Worm (Caenorhabditis elegans) whole organism, young adult: Measurements from ENCODE around the gene col-146.

Source experiments
- B0261.1 ChIP-seq: sonication (generic microtip); optimal IDR thresholded peaks from 2 replicates; lab custom pipeline; 2016; ENCODE audit warnings: mild to moderate bottlenecking, missing genetic modification characterization, moderate library complexity, missing compliant biosample characterization
- B0336.3 ChIP-seq: fragments of 200-800 bp; sonication (Bioruptor generic); IDR thresholded peaks from 2 replicates; pipeline ENCODE4 v1.3.6; 2022; ENCODE audit warnings: missing genetic modification characterization, missing compliant biosample characterization
- D2030.7 ChIP-seq: fragments of 200-800 bp; sonication (Bioruptor generic); IDR thresholded peaks from 2 replicates; pipeline ENCODE4 v1.3.6; 2022; ENCODE audit warnings: missing genetic modification reagents, missing genetic modification characterization, missing compliant biosample characterization
- F37B4.10 ChIP-seq: fragments of 200-800 bp; sonication (Bioruptor generic); IDR thresholded peaks from 2 replicates; pipeline ENCODE4 v1.3.6; 2022; ENCODE audit warnings: missing genetic modification characterization, missing compliant biosample characterization
- F57A8.1 ChIP-seq: fragments of 200-800 bp; sonication (Bioruptor generic); optimal IDR thresholded peaks from 2 replicates; lab custom pipeline; 2018; ENCODE audit warnings: mild to moderate bottlenecking, missing genetic modification characterization, moderate library complexity, missing compliant biosample characterization
- T07F8.4 ChIP-seq: sonication (generic microtip); optimal IDR thresholded peaks from 2 replicates; lab custom pipeline; 2016; ENCODE audit warnings: mild to moderate bottlenecking, missing genetic modification characterization, moderate library complexity, missing compliant biosample characterization
- T26A5.8 ChIP-seq: sonication (generic microtip); optimal IDR thresholded peaks from 2 replicates; lab custom pipeline; 2016; ENCODE audit warnings: missing genetic modification characterization, missing compliant biosample characterization
- Y95B8A.8 ChIP-seq: fragments of 200-800 bp; sonication (Bioruptor generic); IDR thresholded peaks from 2 replicates; pipeline ENCODE4 v1.3.6; 2022; ENCODE audit warnings: missing genetic modification reagents, missing genetic modification characterization, missing compliant biosample characterization
- ama-1 ChIP-seq, 3 experiments: fragments of 150-350 bp in 1 of 3; sonication (generic microtip) in 2 of 3; optimal IDR thresholded peaks; 2 replicates each; lab custom pipeline; 2014 to 2018; ENCODE audit warnings: missing biosample characterization in 2 of 3, missing genetic modification characterization in 2 of 3, missing genetic modification reagents in 2 of 3
- attf-5 ChIP-seq: fragments of 200-800 bp; sonication (Bioruptor generic); optimal IDR thresholded peaks from 2 replicates; lab custom pipeline; 2018; ENCODE audit warnings: mild to moderate bottlenecking, missing genetic modification characterization, missing compliant biosample characterization
- cebp-2 ChIP-seq: fragments of 200-800 bp; sonication (Bioruptor generic); IDR thresholded peaks from 2 replicates; pipeline ENCODE4 v1.3.6; 2022; ENCODE audit warnings: missing genetic modification characterization, missing compliant biosample characterization
- ceh-100 ChIP-seq: fragments of 200-800 bp; sonication (Bioruptor generic); IDR thresholded peaks from 2 replicates; pipeline ENCODE4 v1.3.6; 2022; ENCODE audit warnings: missing genetic modification reagents, missing genetic modification characterization, missing compliant biosample characterization
- dpff-1 ChIP-seq: sonication (generic microtip); optimal IDR thresholded peaks from 2 replicates; lab custom pipeline; 2017; ENCODE audit warnings: mild to moderate bottlenecking, missing genetic modification characterization, missing compliant biosample characterization
- egrh-3 ChIP-seq: fragments of 200-800 bp; sonication (Bioruptor generic); IDR thresholded peaks from 2 replicates; pipeline ENCODE4 v1.3.6; 2022; ENCODE audit warnings: missing genetic modification reagents, missing genetic modification characterization, missing compliant biosample characterization
- ekl-4 ChIP-seq: fragments of 200-800 bp; sonication (Bioruptor generic); IDR thresholded peaks from 2 replicates; pipeline ENCODE4 v1.3.6; 2022; ENCODE audit warnings: missing genetic modification reagents, missing genetic modification characterization, missing compliant biosample characterization
- hmg-20 ChIP-seq: fragments of 200-800 bp; sonication (Bioruptor generic); IDR thresholded peaks from 2 replicates; pipeline ENCODE4 v1.3.6; 2022; ENCODE audit warnings: missing genetic modification reagents, missing genetic modification characterization, missing compliant biosample characterization
- hrde-1 ChIP-seq: sonication (generic microtip); optimal IDR thresholded peaks from 2 replicates; lab custom pipeline; 2016; ENCODE audit warnings: missing genetic modification characterization, mild to moderate bottlenecking, missing compliant biosample characterization, moderate library complexity, missing genotype, missing genetic modification reagents, borderline replicate concordance
- hsf-1 ChIP-seq: fragments of 200-800 bp; sonication (Bioruptor generic); IDR thresholded peaks from 2 replicates; pipeline ENCODE4 v1.3.6; 2022; ENCODE audit warnings: missing genetic modification reagents, missing genetic modification characterization, missing compliant biosample characterization
- lag-1 ChIP-seq: fragments of 200-800 bp; sonication (Bioruptor generic); IDR thresholded peaks from 2 replicates; pipeline ENCODE4 v1.3.6; 2022; ENCODE audit warnings: missing genetic modification reagents, missing genetic modification characterization, missing compliant biosample characterization
- lin-35 ChIP-seq, 3 experiments: fragments of 150-350 bp in 2 of 3; sonication (generic microtip) in 1 of 3; optimal IDR thresholded peaks; 2 replicates each; lab custom pipeline; 2014 to 2018; ENCODE audit warnings: missing biosample characterization in 3 of 3, missing genetic modification characterization in 3 of 3, missing genetic modification reagents in 3 of 3
- lir-1 ChIP-seq: fragments of 200-800 bp; sonication (Bioruptor generic); conservative IDR thresholded peaks from 2 replicates; pipeline ENCODE4 v1.3.6; 2022; ENCODE audit warnings: missing genetic modification reagents, missing genetic modification characterization, missing compliant biosample characterization
- lsl-1 ChIP-seq: fragments of 200-800 bp; sonication (Bioruptor generic); optimal IDR thresholded peaks from 2 replicates; lab custom pipeline; 2018; ENCODE audit warnings: mild to moderate bottlenecking, missing genetic modification characterization, moderate library complexity, missing compliant biosample characterization
- lsy-27 ChIP-seq: sonication (generic microtip); optimal IDR thresholded peaks from 2 replicates; lab custom pipeline; 2017; ENCODE audit warnings: missing genetic modification characterization, mild to moderate bottlenecking, missing compliant biosample characterization, antibody characterized with exemption, missing genotype, borderline replicate concordance; ENCODE audit not compliant: insufficient read depth
- mcd-1 ChIP-seq: fragments of 200-800 bp; sonication (Bioruptor generic); IDR thresholded peaks from 2 replicates; pipeline ENCODE4 v1.3.6; 2022; ENCODE audit warnings: missing genetic modification reagents, missing genetic modification characterization, missing compliant biosample characterization
- nfya-2 ChIP-seq: fragments of 200-800 bp; sonication (Bioruptor generic); IDR thresholded peaks from 2 replicates; pipeline ENCODE4 v1.3.6; 2022; ENCODE audit warnings: missing genetic modification reagents, missing genetic modification characterization, missing compliant biosample characterization
- nhr-27 ChIP-seq: fragments of 200-800 bp; sonication (Bioruptor generic); optimal IDR thresholded peaks from 2 replicates; lab custom pipeline; 2018; ENCODE audit warnings: mild to moderate bottlenecking, missing genetic modification characterization, moderate library complexity, missing compliant biosample characterization
- nhr-80 ChIP-seq: sonication (generic microtip); optimal IDR thresholded peaks from 2 replicates; lab custom pipeline; 2016; ENCODE audit warnings: missing genetic modification characterization, missing compliant biosample characterization
- pha-4 ChIP-seq: fragments of 150-350 bp; sonication (generic microtip); optimal IDR thresholded peaks from 2 replicates; lab custom pipeline; 2014; ENCODE audit warnings: missing biosample characterization, missing genetic modification reagents, missing genetic modification characterization
- rec-8 ChIP-seq, 2 experiments: sonication (generic microtip); optimal IDR thresholded peaks; 2 replicates each; lab custom pipeline; 2016; ENCODE audit warnings: mild to moderate bottlenecking in 2 of 2, missing genetic modification characterization in 2 of 2, missing genetic modification reagents in 2 of 2, missing genotype in 2 of 2, missing biosample characterization in 1 of 2, missing compliant biosample characterization in 1 of 2, moderate library complexity in 1 of 2
- rpc-1 ChIP-seq, 2 experiments: fragments of 150-350 bp in 1 of 2; sonication (generic microtip) in 1 of 2; optimal IDR thresholded peaks; 2 replicates each; lab custom pipeline; 2014 to 2018; ENCODE audit warnings: missing biosample characterization in 1 of 2, missing genetic modification characterization in 1 of 2, missing genetic modification reagents in 1 of 2, missing genotype in 1 of 2
- snpc-1.3 ChIP-seq: sonication (generic microtip); optimal IDR thresholded peaks from 2 replicates; lab custom pipeline; 2017; ENCODE audit warnings: missing genetic modification characterization, mild to moderate bottlenecking, missing compliant biosample characterization, antibody characterized with exemption, moderate library complexity, missing genotype, missing genetic modification reagents; ENCODE audit not compliant: insufficient read depth
- snpc-4 ChIP-seq, 5 experiments: fragments of 150-350 bp in 1 of 5; sonication (generic microtip) in 4 of 5; optimal IDR thresholded peaks; 2 replicates each; lab custom pipeline; 2014 to 2018; ENCODE audit warnings: missing genetic modification characterization in 5 of 5, missing biosample characterization in 3 of 5, antibody characterized with exemption in 2 of 5, mild to moderate bottlenecking in 2 of 5, missing compliant biosample characterization in 2 of 5, missing genotype in 2 of 5, moderate library complexity in 2 of 5, missing genetic modification reagents in 1 of 5
- tbx-9 ChIP-seq: sonication (generic microtip); optimal IDR thresholded peaks from 2 replicates; lab custom pipeline; 2016; ENCODE audit warnings: borderline replicate concordance, missing genetic modification characterization, inconsistent platforms, missing compliant biosample characterization
- unc-62 ChIP-seq: fragments of 150-350 bp; optimal IDR thresholded peaks from 2 replicates; lab custom pipeline; 2014; ENCODE audit warnings: missing biosample characterization, missing genetic modification reagents, missing genetic modification characterization
- zfh-2 ChIP-seq: fragments of 200-800 bp; sonication (Bioruptor generic); conservative IDR thresholded peaks from 2 replicates; pipeline ENCODE4 v1.3.6; 2022; ENCODE audit warnings: missing genetic modification reagents, missing genetic modification characterization, missing compliant biosample characterization
- ztf-18 ChIP-seq: sonication (generic microtip); optimal IDR thresholded peaks from 2 replicates; lab custom pipeline; 2016; ENCODE audit warnings: missing genotype, mild to moderate bottlenecking, missing genetic modification characterization, missing compliant biosample characterization
- ztf-25 ChIP-seq: fragments of 200-800 bp; sonication (Bioruptor generic); IDR thresholded peaks from 2 replicates; pipeline ENCODE4 v1.3.6; 2022; ENCODE audit warnings: missing genetic modification reagents, missing genetic modification characterization, missing compliant biosample characterization
- ztf-26 ChIP-seq: sonication (generic microtip); optimal IDR thresholded peaks from 2 replicates; lab custom pipeline; 2017; ENCODE audit warnings: missing genetic modification characterization, missing compliant biosample characterization
- ztf-3 ChIP-seq: fragments of 200-800 bp; sonication (Bioruptor generic); optimal IDR thresholded peaks from 2 replicates; lab custom pipeline; 2018; ENCODE audit warnings: mild to moderate bottlenecking, missing genetic modification characterization, missing compliant biosample characterization

Gene col-146

DNA sequence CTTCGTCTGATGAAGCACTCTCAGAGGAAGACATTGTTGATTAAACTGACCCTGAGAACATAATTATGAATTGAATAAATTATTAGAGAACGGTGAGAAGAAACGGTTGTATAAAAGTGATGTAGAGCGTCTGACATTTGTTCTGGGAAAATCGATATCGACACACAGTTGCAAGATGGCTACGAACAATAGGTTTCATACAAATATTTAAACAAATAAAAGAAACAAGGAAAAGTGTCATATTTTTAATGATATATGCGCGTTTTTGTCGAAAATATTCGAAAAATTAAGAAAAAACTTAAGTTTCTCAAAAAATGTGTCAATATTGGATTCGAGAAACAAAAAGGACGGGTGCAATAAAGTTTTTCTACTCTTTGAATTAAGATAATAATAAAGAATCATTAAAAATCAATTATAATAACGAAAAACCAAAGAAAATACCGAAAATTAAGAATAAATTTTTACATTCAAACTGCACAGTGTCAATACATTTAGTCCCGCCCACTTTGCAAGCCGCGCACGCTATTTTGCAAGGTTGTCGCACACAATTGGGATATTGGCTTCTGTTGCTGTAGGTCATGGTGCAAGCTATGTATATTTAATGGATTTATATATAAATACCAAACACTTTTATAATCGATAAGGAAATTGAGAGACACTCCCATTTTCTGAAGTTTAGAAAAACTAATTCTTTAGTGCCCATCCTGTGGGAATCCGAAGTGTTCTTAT is 47.0 kb upstream of the col-146 start, which contains the start of gene rtfo-1 (continued):
- TF ChIP-seq cebp-2 (GFP tag; lab: Robert Waterston, UW) (no peak), T07F8.4 (no peak), snpc-1.3 (tag; lab: Kevin White, UChicago) (peak; percentile 54), F37B4.10 (GFP tag; lab: Robert Waterston, UW) (no peak), ztf-18 (tag; lab: Kevin White, UChicago) (peak; percentile 34)

ce11 chrV:9583323-9583644 is 46.5 kb upstream of the col-146 start, which contains the start of gene K09G1.1:
Gene K09G1.1, plus strand, starts transcription at chrV:9583545.
- no peak for TF ChIP-seq ztf-3 (GFP tag; lab: Kevin White, UChicago)
- TF ChIP-seq tbx-9 (tag; lab: Kevin White, UChicago) = no peak
- TF ChIP-seq pha-4 = no peak
- TF ChIP-seq nhr-80 (tag; lab: Kevin White, UChicago) = no peak
- TF ChIP-seq mcd-1 (GFP tag; lab: Robert Waterston, UW) = no peak
- TF ChIP-seq ztf-18 (tag; lab: Kevin White, UChicago) = no peak
- no peak for TF ChIP-seq lsy-27 (tag; lab: Kevin White, UChicago)
- no peak for TF ChIP-seq nhr-27 (tag; lab: Kevin White, UChicago)
- TF ChIP-seq cebp-2 (GFP tag; lab: Robert Waterston, UW) = no peak
- TF ChIP-seq nfya-2 (GFP tag; lab: Robert Waterston, UW) = no peak
- no peak for TF ChIP-seq egrh-3 (GFP tag; lab: Robert Waterston, UW)
- no peak for TF ChIP-seq ama-1 (optimal IDR thresholded peaks at IDR 0.05; lab: Kevin White, UChicago)
- no peak for TF ChIP-seq ama-1 (GFP tag; optimal IDR thresholded peaks at IDR 0.05; lab: Kevin White, UChicago)
- no peak for TF ChIP-seq B0261.1 (tag; lab: Kevin White, UChicago)
- TF ChIP-seq snpc-4 (GFP tag; optimal IDR thresholded peaks at IDR 0.05; lab: Kevin White, UChicago) = no peak
- TF ChIP-seq snpc-4 (tag; optimal IDR thresholded peaks at IDR 0.05; lab: Kevin White, UChicago) = no peak
- TF ChIP-seq attf-5 (GFP tag; lab: Kevin White, UChicago) = no peak

ce11 chrV:9584263-9584662 is 45.5 kb upstream of the col-146 start:
- TF ChIP-seq lir-1 (no peak), ztf-18 (tag; lab: Kevin White, UChicago) (no peak), B0336.3 (GFP tag; lab: Robert Waterston, UW) (no peak), hmg-20 (no peak), unc-62 (no peak), nhr-80 (tag; lab: Kevin White, UChicago) (no peak), nhr-27 (tag; lab: Kevin White, UChicago) (no peak), B0261.1 (tag; lab: Kevin White, UChicago) (no peak), zfh-2 (GFP tag; lab: Robert Waterston, UW) (no peak), ekl-4 (no peak), F57A8.1 (GFP tag; lab: Kevin White, UChicago) (no peak), ztf-25 (no peak), F37B4.10 (GFP tag; lab: Robert Waterston, UW) (no peak), T26A5.8 (tag; lab: Kevin White, UChicago) (no peak), hsf-1 (GFP tag; lab: Robert Waterston, UW) (no peak), hrde-1 (tag; lab: Kevin White, UChicago) (no peak)

DNA sequence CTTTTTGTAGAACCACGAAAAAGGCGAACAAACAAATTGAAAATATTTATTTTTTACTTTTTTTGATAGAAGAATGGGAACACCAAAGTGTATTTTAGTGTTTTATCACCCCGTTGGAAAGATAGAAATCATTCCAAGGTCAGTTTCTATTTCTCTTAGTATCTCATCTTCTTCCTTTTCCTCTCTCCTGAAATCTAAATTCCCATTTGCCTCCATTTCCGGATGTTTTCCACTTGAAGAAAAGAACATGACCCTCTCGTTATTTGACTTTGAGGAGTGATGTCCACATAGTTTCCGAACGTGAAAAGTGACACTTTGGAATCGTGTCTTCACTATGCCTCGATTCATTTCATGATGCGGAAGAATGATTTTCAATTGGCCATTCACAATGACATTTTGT is 42.1 kb upstream of the col-146 start:
- TF ChIP-seq lag-1 (GFP tag; lab: Robert Waterston, UW) (no peak), snpc-4 (GFP tag; optimal IDR thresholded peaks at IDR 0.05; lab: Kevin White, UChicago) (no peak), snpc-4 (tag; optimal IDR thresholded peaks at IDR 0.05; lab: Kevin White, UChicago) (no peak), cebp-2 (GFP tag; lab: Robert Waterston, UW) (no peak), dpff-1 (tag; lab: Kevin White, UChicago) (no peak), rpc-1 (optimal IDR thresholded peaks at IDR 0.05; lab: Kevin White, UChicago) (no peak), rpc-1 (tag; optimal IDR thresholded peaks at IDR 0.05; lab: Kevin White, UChicago) (no peak), Y95B8A.8 (GFP tag; lab: Robert Waterston, UW) (no peak), D2030.7 (GFP tag; lab: Robert Waterston, UW) (no peak), rec-8 (tag; optimal IDR thresholded peaks at IDR 0.05; lab: Kevin White, UChicago) (no peak), tbx-9 (tag; lab: Kevin White, UChicago) (no peak), lin-35 (GFP tag; optimal IDR thresholded peaks at IDR 0.05; lab: Kevin White, UChicago) (no peak), lsl-1 (GFP tag; lab: Kevin White, UChicago) (no peak), ztf-26 (tag; lab: Kevin White, UChicago) (no peak), ceh-100 (GFP tag; lab: Robert Waterston, UW) (no peak)
- TF ChIP-seq, all 124 proteins: peak for 0
